Worm (Caenorhabditis elegans) whole organism, L3 larva: ENCODE data around the gene aman-1.

Source experiments
- ZK546.5 ChIP-seq: sonication (generic microtip); optimal IDR thresholded peaks from 2 replicates; lab custom pipeline; 2017; ENCODE audit warnings: missing biosample characterization, missing genetic modification characterization
- aly-2 ChIP-seq: fragments of 150-350 bp; optimal IDR thresholded peaks from 2 replicates; lab custom pipeline; 2014; ENCODE audit warnings: missing biosample characterization, missing genetic modification characterization
- ama-1 ChIP-seq: fragments of 150-350 bp; optimal IDR thresholded peaks from 2 replicates; lab custom pipeline; 2018
- ceh-16 ChIP-seq: sonication (generic microtip); optimal IDR thresholded peaks from 2 replicates; lab custom pipeline; 2017; ENCODE audit warnings: missing biosample characterization, missing genetic modification characterization
- ceh-82 ChIP-seq: fragments of 150-350 bp; optimal IDR thresholded peaks from 2 replicates; lab custom pipeline; 2014; ENCODE audit warnings: missing biosample characterization, missing genetic modification characterization
- nfya-1 ChIP-seq: sonication (generic microtip); optimal IDR thresholded peaks from 2 replicates; lab custom pipeline; 2017; ENCODE audit warnings: missing genetic modification characterization, mild to moderate bottlenecking, missing compliant biosample characterization, antibody characterized with exemption, moderate library complexity; ENCODE audit not compliant: insufficient read depth
- nhr-77 ChIP-seq: fragments of 150-350 bp; optimal IDR thresholded peaks from 2 replicates; lab custom pipeline; 2014; ENCODE audit warnings: missing biosample characterization, missing genetic modification characterization
- pha-4 ChIP-seq: fragments of 150-350 bp; optimal IDR thresholded peaks from 2 replicates; lab custom pipeline; 2014; ENCODE audit warnings: missing biosample characterization, missing genetic modification reagents, missing genetic modification characterization
- pqm-1 ChIP-seq: fragments of 150-350 bp; optimal IDR thresholded peaks from 2 replicates; lab custom pipeline; 2017; ENCODE audit warnings: missing biosample characterization, missing genetic modification characterization, inconsistent platforms
- skn-1 ChIP-seq: fragments of 150-350 bp; optimal IDR thresholded peaks from 2 replicates; lab custom pipeline; 2014; ENCODE audit warnings: missing biosample characterization, missing genetic modification characterization
- zag-1 ChIP-seq: fragments of 150-350 bp; optimal IDR thresholded peaks from 2 replicates; lab custom pipeline; 2014; ENCODE audit warnings: missing biosample characterization, missing genetic modification characterization

ce11 chrX:4718114-4718513 is 14.8 kb upstream of the aman-1 start:
- TF ChIP-seq pha-4 (no peak), ceh-16 (tag; lab: Kevin White, UChicago) (no peak), skn-1 (tag; lab: Kevin White, UChicago) (no peak), zag-1 (tag; lab: Kevin White, UChicago) (no peak), ZK546.5 (tag; lab: Kevin White, UChicago) (no peak), pqm-1 (no peak), aly-2 (tag; lab: Kevin White, UChicago) (no peak), nfya-1 (tag; lab: Kevin White, UChicago) (no peak), nhr-77 (no peak), ama-1 (lab: Kevin White, UChicago) (no peak), ceh-82 (tag; lab: Kevin White, UChicago) (no peak)
